Fruit fly (Drosophila melanogaster) whole organism, embryonic: ENCODE results near the gene Myo95E.
A peak's percentile ranks its signal among the peaks of the same experiment; 100 is the strongest.

ENCODE experiments used
- B-H1 ChIP-seq: fragments of 200-800 bp; sonication (Bioruptor generic); IDR thresholded peaks from 3 replicates; pipeline ENCODE4 v1.3.6; 2022; ENCODE audit warnings: missing biosample characterization, missing genetic modification characterization
- BEAF-32 ChIP-seq: fragments of 200-800 bp; sonication (Bioruptor generic); optimal IDR thresholded peaks from 3 replicates; lab custom pipeline; 2017; ENCODE audit warnings: missing biosample characterization, missing genetic modification characterization, mild to moderate bottlenecking, moderate library complexity, missing genetic modification reagents
- BtbVII ChIP-seq: fragments of 200-800 bp; sonication (Bioruptor generic); optimal IDR thresholded peaks from 3 replicates; lab custom pipeline; 2017; ENCODE audit warnings: missing biosample characterization, mild to moderate bottlenecking, missing genetic modification characterization
- CG10147 ChIP-seq: fragments of 200-800 bp; sonication (Bioruptor generic); optimal IDR thresholded peaks from 2 replicates; lab custom pipeline; 2019; ENCODE audit warnings: missing biosample characterization, mild to moderate bottlenecking, missing genetic modification characterization, moderate library complexity
- CG10209 ChIP-seq: fragments of 200-800 bp; sonication (Bioruptor generic); optimal IDR thresholded peaks from 3 replicates; lab custom pipeline; 2017; ENCODE audit warnings: missing biosample characterization, mild to moderate bottlenecking, missing genetic modification characterization, missing genetic modification reagents
- CG10431 ChIP-seq: fragments of 200-800 bp; sonication (Bioruptor generic); optimal IDR thresholded peaks from 3 replicates; lab custom pipeline; 2018; ENCODE audit warnings: missing biosample characterization, mild to moderate bottlenecking, missing genetic modification characterization
- CG11504 ChIP-seq: fragments of 200-800 bp; sonication (Bioruptor generic); optimal IDR thresholded peaks from 3 replicates; lab custom pipeline; 2019; ENCODE audit warnings: missing biosample characterization, mild to moderate bottlenecking, missing genetic modification characterization, moderate library complexity
- CG11723 ChIP-seq: fragments of 200-800 bp; sonication (Bioruptor generic); optimal IDR thresholded peaks from 2 replicates; lab custom pipeline; 2017; ENCODE audit warnings: missing biosample characterization, mild to moderate bottlenecking, missing genetic modification characterization
- CG12071 ChIP-seq: fragments of 200-800 bp; sonication (Bioruptor generic); optimal IDR thresholded peaks from 3 replicates; lab custom pipeline; 2018; ENCODE audit warnings: missing biosample characterization, mild to moderate bottlenecking, missing genetic modification characterization
- CG12219 ChIP-seq: fragments of 200-800 bp; sonication (Bioruptor generic); optimal IDR thresholded peaks from 3 replicates; lab custom pipeline; 2018; ENCODE audit warnings: missing biosample characterization, mild to moderate bottlenecking, missing genetic modification characterization
- CG1233 ChIP-seq: fragments of 200-800 bp; sonication (Bioruptor generic); optimal IDR thresholded peaks from 4 replicates; lab custom pipeline; 2018; ENCODE audit warnings: missing biosample characterization, mild to moderate bottlenecking, missing genetic modification characterization
- CG12659 ChIP-seq: fragments of 200-800 bp; sonication (Bioruptor generic); optimal IDR thresholded peaks from 3 replicates; lab custom pipeline; 2017; ENCODE audit warnings: mild to moderate bottlenecking, missing biosample characterization, missing genetic modification reagents, missing genetic modification characterization
- CG14860 ChIP-seq: fragments of 200-800 bp; sonication (Bioruptor generic); IDR thresholded peaks from 3 replicates; pipeline ENCODE4 v1.3.6; 2022; ENCODE audit warnings: missing biosample characterization, missing genetic modification characterization; ENCODE audit not compliant: partially characterized antibody
- CG15269 ChIP-seq: fragments of 200-800 bp; sonication (Bioruptor generic); optimal IDR thresholded peaks from 2 replicates; lab custom pipeline; 2018; ENCODE audit warnings: missing biosample characterization, mild to moderate bottlenecking, missing genetic modification characterization, moderate library complexity
- CG17186 ChIP-seq: fragments of 200-800 bp; sonication (Bioruptor generic); optimal IDR thresholded peaks from 3 replicates; lab custom pipeline; 2017; ENCODE audit warnings: missing biosample characterization, missing genetic modification reagents, missing genetic modification characterization
- CG17385 ChIP-seq: fragments of 200-800 bp; sonication (Bioruptor generic); optimal IDR thresholded peaks from 3 replicates; lab custom pipeline; 2018; ENCODE audit warnings: missing biosample characterization, mild to moderate bottlenecking, missing genetic modification characterization
- CG17568 ChIP-seq: fragments of 200-800 bp; sonication (Bioruptor generic); optimal IDR thresholded peaks from 2 replicates; lab custom pipeline; 2018; ENCODE audit warnings: missing biosample characterization, mild to moderate bottlenecking, missing genetic modification characterization, moderate library complexity
- CG17829 ChIP-seq: fragments of 200-800 bp; optimal IDR thresholded peaks from 2 replicates; lab custom pipeline; 2019; ENCODE audit warnings: missing biosample characterization, mild to moderate bottlenecking, missing genetic modification characterization, moderate library complexity
- CG18262 ChIP-seq: fragments of 200-800 bp; optimal IDR thresholded peaks from 3 replicates; lab custom pipeline; 2019; ENCODE audit warnings: missing biosample characterization, mild to moderate bottlenecking, missing genetic modification characterization, moderate library complexity
- CG1832 ChIP-seq: fragments of 200-800 bp; sonication (Bioruptor generic); optimal IDR thresholded peaks from 2 replicates; lab custom pipeline; 2017; ENCODE audit warnings: missing biosample characterization, mild to moderate bottlenecking, missing genetic modification characterization, inconsistent platforms
- CG2202 ChIP-seq: fragments of 200-800 bp; sonication (Bioruptor generic); optimal IDR thresholded peaks from 2 replicates; lab custom pipeline; 2018; ENCODE audit warnings: missing biosample characterization, mild to moderate bottlenecking, missing genetic modification characterization
- CG2712 ChIP-seq: fragments of 200-800 bp; optimal IDR thresholded peaks from 3 replicates; lab custom pipeline; 2019; ENCODE audit warnings: missing biosample characterization, mild to moderate bottlenecking, missing genetic modification characterization, moderate library complexity
- CG3281 ChIP-seq: fragments of 200-800 bp; sonication (Bioruptor generic); optimal IDR thresholded peaks from 3 replicates; lab custom pipeline; 2017; ENCODE audit warnings: missing biosample characterization, mild to moderate bottlenecking, missing genetic modification characterization
- CG33213 ChIP-seq: fragments of 200-800 bp; sonication (Bioruptor generic); optimal IDR thresholded peaks from 3 replicates; lab custom pipeline; 2016; ENCODE audit warnings: missing biosample characterization, missing genetic modification characterization
- CG4328 ChIP-seq: fragments of 200-800 bp; sonication (Bioruptor generic); optimal IDR thresholded peaks from 3 replicates; lab custom pipeline; 2017; ENCODE audit warnings: missing biosample characterization, missing genetic modification reagents, missing genetic modification characterization
- CG4617 ChIP-seq: fragments of 200-800 bp; sonication (Bioruptor generic); optimal IDR thresholded peaks from 3 replicates; lab custom pipeline; 2016; ENCODE audit warnings: missing biosample characterization, missing genetic modification characterization, borderline replicate concordance
- CG6854 ChIP-seq: fragments of 200-800 bp; sonication (Bioruptor generic); optimal IDR thresholded peaks from 3 replicates; lab custom pipeline; 2017; ENCODE audit warnings: missing biosample characterization, mild to moderate bottlenecking, missing genetic modification characterization
- CG9797 ChIP-seq: fragments of 200-800 bp; sonication (Bioruptor generic); optimal IDR thresholded peaks from 3 replicates; lab custom pipeline; 2018; ENCODE audit warnings: missing biosample characterization, mild to moderate bottlenecking, missing genetic modification characterization
- CTCF ChIP-seq: fragments of 200-800 bp; sonication (Bioruptor generic); optimal IDR thresholded peaks from 2 replicates; lab custom pipeline; 2017; ENCODE audit warnings: missing biosample characterization, mild to moderate bottlenecking, missing genetic modification characterization, moderate library complexity
- Ets97D ChIP-seq: fragments of 200-800 bp; sonication (Bioruptor generic); optimal IDR thresholded peaks from 3 replicates; lab custom pipeline; 2016; ENCODE audit warnings: missing biosample characterization, missing genetic modification characterization
- Fer1 ChIP-seq: fragments of 200-800 bp; sonication (Bioruptor generic); optimal IDR thresholded peaks from 2 replicates; lab custom pipeline; 2017; ENCODE audit warnings: missing biosample characterization, mild to moderate bottlenecking, missing genetic modification characterization
- Fer3 ChIP-seq: fragments of 200-800 bp; sonication (Bioruptor generic); optimal IDR thresholded peaks from 2 replicates; lab custom pipeline; 2018; ENCODE audit warnings: missing biosample characterization, mild to moderate bottlenecking, missing genetic modification characterization, moderate library complexity
- H2.0 ChIP-seq: fragments of 200-800 bp; sonication (Bioruptor generic); IDR thresholded peaks from 2 replicates; pipeline ENCODE4 v1.3.6; 2022; ENCODE audit warnings: missing biosample characterization, missing genetic modification characterization
- HmgD ChIP-seq: fragments of 200-800 bp; sonication (Bioruptor generic); optimal IDR thresholded peaks from 3 replicates; lab custom pipeline; 2016; ENCODE audit warnings: missing biosample characterization, missing genetic modification characterization
- HmgZ ChIP-seq: fragments of 200-800 bp; sonication (Bioruptor generic); optimal IDR thresholded peaks from 2 replicates; lab custom pipeline; 2018; ENCODE audit warnings: missing biosample characterization, mild to moderate bottlenecking, missing genetic modification characterization
- Hmr ChIP-seq: fragments of 200-800 bp; sonication (Bioruptor generic); optimal IDR thresholded peaks from 3 replicates; lab custom pipeline; 2017; ENCODE audit warnings: mild to moderate bottlenecking, missing biosample characterization, missing genetic modification reagents, missing genetic modification characterization
- Hr51 ChIP-seq, 2 experiments: fragments of 200-800 bp; sonication (Bioruptor generic); optimal IDR thresholded peaks; 2 replicates in 1 of 2; 3 replicates in 1 of 2; lab custom pipeline; 2016 to 2018; ENCODE audit warnings: missing biosample characterization in 2 of 2, missing genetic modification characterization in 2 of 2, mild to moderate bottlenecking in 1 of 2, moderate library complexity in 1 of 2
- NfI ChIP-seq: fragments of 200-800 bp; sonication (Bioruptor generic); optimal IDR thresholded peaks from 3 replicates; lab custom pipeline; 2018; ENCODE audit warnings: missing biosample characterization, mild to moderate bottlenecking, missing genetic modification characterization, moderate library complexity
- Six4 ChIP-seq: fragments of 200-800 bp; sonication (Bioruptor generic); optimal IDR thresholded peaks from 2 replicates; lab custom pipeline; 2016; ENCODE audit warnings: missing biosample characterization, missing genetic modification characterization
- Sry-β ChIP-seq: fragments of 200-800 bp; sonication (Bioruptor generic); optimal IDR thresholded peaks from 2 replicates; lab custom pipeline; 2018; ENCODE audit warnings: missing biosample characterization, mild to moderate bottlenecking, missing genetic modification characterization, moderate library complexity
- Sry-δ ChIP-seq: fragments of 200-800 bp; sonication (Bioruptor generic); optimal IDR thresholded peaks from 2 replicates; lab custom pipeline; 2016; ENCODE audit warnings: missing biosample characterization, missing genetic modification characterization
- az2 ChIP-seq: fragments of 200-800 bp; sonication (Bioruptor generic); optimal IDR thresholded peaks from 3 replicates; lab custom pipeline; 2016; ENCODE audit warnings: missing biosample characterization, missing genetic modification characterization
- cg ChIP-seq: fragments of 200-800 bp; sonication (Bioruptor generic); optimal IDR thresholded peaks from 3 replicates; lab custom pipeline; 2019; ENCODE audit warnings: missing biosample characterization, mild to moderate bottlenecking, missing genetic modification characterization, moderate library complexity
- cwo ChIP-seq: fragments of 200-800 bp; sonication (Bioruptor generic); optimal IDR thresholded peaks from 3 replicates; lab custom pipeline; 2017; ENCODE audit warnings: missing biosample characterization, missing genetic modification characterization, mild to moderate bottlenecking, moderate library complexity, missing genetic modification reagents
- dm ChIP-seq: fragments of 200-800 bp; sonication (Bioruptor generic); optimal IDR thresholded peaks from 3 replicates; lab custom pipeline; 2016; ENCODE audit warnings: missing biosample characterization, missing genetic modification characterization
- gcm ChIP-seq: fragments of 200-800 bp; sonication (Bioruptor generic); optimal IDR thresholded peaks from 2 replicates; lab custom pipeline; 2019; ENCODE audit warnings: missing biosample characterization, mild to moderate bottlenecking, missing genetic modification characterization, moderate library complexity
- gfzf ChIP-seq: fragments of 200-800 bp; sonication (Bioruptor generic); optimal IDR thresholded peaks from 2 replicates; lab custom pipeline; 2016; ENCODE audit warnings: missing biosample characterization, mild to moderate bottlenecking, missing genetic modification characterization, moderate library complexity
- phol ChIP-seq: fragments of 200-800 bp; sonication (Bioruptor generic); optimal IDR thresholded peaks from 3 replicates; lab custom pipeline; 2018; ENCODE audit warnings: missing biosample characterization, mild to moderate bottlenecking, missing genetic modification characterization, moderate library complexity
- tna ChIP-seq: fragments of 200-800 bp; sonication (Bioruptor generic); IDR thresholded peaks from 2 replicates; pipeline ENCODE4 v1.3.6; 2022; ENCODE audit warnings: missing biosample characterization, missing genetic modification characterization; ENCODE audit not compliant: partially characterized antibody

Gene Myo95E

dm6 chr3R:24105312-24105902 lies 55.9 kb downstream of the Myo95E start, which contains the start of gene Syx1A (continued):
- TF ChIP-seq CG10209 (GFP tag; lab: Kevin White, UChicago) (no peak), CG17568 (GFP tag; lab: Kevin White, UChicago) (peak; percentile 52), BEAF-32 (GFP tag; lab: Kevin White, UChicago) (peak; percentile 48), CG12071 (GFP tag; lab: Kevin White, UChicago) (peak; percentile 22), CG9797 (GFP tag; lab: Kevin White, UChicago) (peak; percentile 94), CG2712 (tag; lab: Kevin White, UChicago) (peak; percentile 29), gcm (GFP tag; lab: Kevin White, UChicago) (no peak), CG12659 (GFP tag; lab: Kevin White, UChicago) (peak; percentile 60), Fer1 (GFP tag; lab: Kevin White, UChicago) (peak; percentile 18), tna (GFP tag; lab: Robert Waterston, UW) (no peak), Six4 (GFP tag; lab: Kevin White, UChicago) (no peak), CG15269 (tag; lab: Kevin White, UChicago) (peak; percentile 33), gfzf (peak; percentile 97), Sry-δ (peak; percentile 25), Fer3 (peak; percentile 15), CG4328 (GFP tag; lab: Kevin White, UChicago) (peak; percentile 19), CG11723 (GFP tag; lab: Kevin White, UChicago) (peak; percentile 10), CG11504 (peak; percentile 5), CG17186 (peak; percentile 23), HmgZ (tag; lab: Kevin White, UChicago) (peak; percentile 30), CG3281 (GFP tag; lab: Kevin White, UChicago) (peak; percentile 55), CG6854 (GFP tag; lab: Kevin White, UChicago) (peak; percentile 59), CG1233 (GFP tag; lab: Kevin White, UChicago) (peak; percentile 11), CG12219 (GFP tag; lab: Kevin White, UChicago) (peak; percentile 10), Hr51 (GFP tag; optimal IDR thresholded peaks at IDR 0.05; lab: Kevin White, UChicago) (peak in 1 of 2 experiments; percentile 29), CG18262 (tag; lab: Kevin White, UChicago) (peak; percentile 26), CTCF (GFP tag; lab: Kevin White, UChicago) (peak; percentile 44), CG2202 (tag; lab: Kevin White, UChicago) (peak; percentile 11), BtbVII (GFP tag; lab: Kevin White, UChicago) (peak; percentile 36), H2.0 (GFP tag; lab: Robert Waterston, UW) (no peak), CG1832 (GFP tag; lab: Kevin White, UChicago) (peak; percentile 85), CG17385 (GFP tag; lab: Kevin White, UChicago) (peak; percentile 93), az2 (GFP tag; lab: Kevin White, UChicago) (no peak), NfI (peak; percentile 29), Sry-β (GFP tag; lab: Kevin White, UChicago) (no peak), CG10431 (GFP tag; lab: Kevin White, UChicago) (peak; percentile 10), B-H1 (no peak), CG17829 (peak; percentile 64), CG10147 (no peak), HmgD (GFP tag; lab: Kevin White, UChicago) (peak; percentile 1), CG33213 (peak; percentile 73), cwo (peak; percentile 26), cg (GFP tag; lab: Kevin White, UChicago) (no peak), CG14860 (GFP tag; lab: Robert Waterston, UW) (no peak), Ets97D (GFP tag; lab: Kevin White, UChicago) (peak; percentile 74), Hmr (peak; percentile 56), phol (tag; lab: Kevin White, UChicago) (peak; percentile 20), dm (peak; percentile 35), CG4617 (GFP tag; lab: Kevin White, UChicago) (peak; percentile 0)
